Worm (Caenorhabditis elegans): ENCODE results near the gene plx-1.

The plx-1 gene

ce11 chrIV:951569-951968 lies 7.8 kb upstream of the plx-1 start:
- TF ChIP-seq ZK546.5 (tag; optimal IDR thresholded peaks at IDR 0.05) (no peak), ama-1 (optimal IDR thresholded peaks at IDR 0.05) (no peak), nhr-237 (tag; optimal IDR thresholded peaks at IDR 0.05) (no peak), ceh-9 (tag; optimal IDR thresholded peaks at IDR 0.05) (no peak), mdl-1 (tag; optimal IDR thresholded peaks at IDR 0.05) (no peak), mml-1 (tag; optimal IDR thresholded peaks at IDR 0.05) (no peak), eor-1 (tag; optimal IDR thresholded peaks at IDR 0.05) (no peak), elt-3 (tag; optimal IDR thresholded peaks at IDR 0.05) (no peak), unc-62 (GFP tag; optimal IDR thresholded peaks at IDR 0.05) (no peak), R02D3.7 (tag; optimal IDR thresholded peaks at IDR 0.05) (no peak), daf-12 (tag; optimal IDR thresholded peaks at IDR 0.05) (no peak), nhr-11 (tag; optimal IDR thresholded peaks at IDR 0.05) (no peak), nhr-67 (tag; optimal IDR thresholded peaks at IDR 0.05) (no peak), hmg-11 (tag; optimal IDR thresholded peaks at IDR 0.05) (no peak), lin-39 (tag; optimal IDR thresholded peaks at IDR 0.05) (no peak), pqm-1 (tag; optimal IDR thresholded peaks at IDR 0.05) (no peak), fos-1 (tag; optimal IDR thresholded peaks at IDR 0.05) (no peak)

- no peak for TF ChIP-seq nhr-28 (tag; optimal IDR thresholded peaks at IDR 0.05)
- no peak for TF ChIP-seq ceh-82 (tag; optimal IDR thresholded peaks at IDR 0.05)
- no peak for TF ChIP-seq R02D3.7 (tag; optimal IDR thresholded peaks at IDR 0.05)
- TF ChIP-seq fos-1 (tag; optimal IDR thresholded peaks at IDR 0.05), result no peak
- TF ChIP-seq mdl-1 (tag; optimal IDR thresholded peaks at IDR 0.05), result no peak
- TF ChIP-seq lin-15B (tag; optimal IDR thresholded peaks at IDR 0.05), result no peak
- no peak for TF ChIP-seq nhr-12 (tag; optimal IDR thresholded peaks at IDR 0.05)
- TF ChIP-seq hmg-11 (tag; optimal IDR thresholded peaks at IDR 0.05), result no peak
- TF ChIP-seq zag-1 (tag; optimal IDR thresholded peaks at IDR 0.05), result no peak
- no peak for TF ChIP-seq nhr-237 (tag; optimal IDR thresholded peaks at IDR 0.05)
- no peak for TF ChIP-seq ztf-11 (tag; optimal IDR thresholded peaks at IDR 0.05)
- no peak for TF ChIP-seq tbx-2 (tag; optimal IDR thresholded peaks at IDR 0.05)
- no peak for TF ChIP-seq jun-1 (tag; optimal IDR thresholded peaks at IDR 0.05)
- TF ChIP-seq ZK546.5 (tag; optimal IDR thresholded peaks at IDR 0.05), result no peak
- TF ChIP-seq egl-5 (tag; optimal IDR thresholded peaks at IDR 0.05), result no peak
Observed at ce11 chrIV:953136-953535, 6.2 kb upstream of the plx-1 start.

ce11 chrIV:957820-958219 lies 1.5 kb upstream of the plx-1 start:
- TF ChIP-seq nhr-11 (tag; optimal IDR thresholded peaks at IDR 0.05), result no peak
- no peak for TF ChIP-seq nhr-67 (tag; optimal IDR thresholded peaks at IDR 0.05)
- TF ChIP-seq aly-2 (tag; optimal IDR thresholded peaks at IDR 0.05), result no peak
- no peak for TF ChIP-seq zag-1 (tag; optimal IDR thresholded peaks at IDR 0.05)
- peak; percentile 63 for TF ChIP-seq elt-2 (tag; optimal IDR thresholded peaks at IDR 0.05)
- no peak for TF ChIP-seq elt-3 (tag; optimal IDR thresholded peaks at IDR 0.05)
- no peak for TF ChIP-seq eor-1 (tag; optimal IDR thresholded peaks at IDR 0.05)
- TF ChIP-seq fos-1 (tag; optimal IDR thresholded peaks at IDR 0.05), result no peak
- no peak for TF ChIP-seq ztf-4 (tag; optimal IDR thresholded peaks at IDR 0.05)
- no peak for TF ChIP-seq skn-1 (tag; optimal IDR thresholded peaks at IDR 0.05)
- TF ChIP-seq ama-1 (optimal IDR thresholded peaks at IDR 0.05), result no peak
- TF ChIP-seq hmg-11 (tag; optimal IDR thresholded peaks at IDR 0.05), result peak; percentile 54
- TF ChIP-seq pqm-1 (tag; optimal IDR thresholded peaks at IDR 0.05), result peak; percentile 60
- peak; percentile 19 for TF ChIP-seq mdl-1 (tag; optimal IDR thresholded peaks at IDR 0.05)
- no peak for TF ChIP-seq mml-1 (tag; optimal IDR thresholded peaks at IDR 0.05)
- no peak for TF ChIP-seq fkh-10 (GFP tag; optimal IDR thresholded peaks at IDR 0.05)
- TF ChIP-seq R02D3.7 (tag; optimal IDR thresholded peaks at IDR 0.05), result peak; percentile 29
- peak; percentile 68 for TF ChIP-seq nhr-23 (tag; optimal IDR thresholded peaks at IDR 0.05)
- TF ChIP-seq elt-1 (tag; optimal IDR thresholded peaks at IDR 0.05), result no peak
- TF ChIP-seq lsy-12 (tag; optimal IDR thresholded peaks at IDR 0.05), result no peak
- TF ChIP-seq nfya-1 (tag; optimal IDR thresholded peaks at IDR 0.05; ENCODE audit: insufficient read depth), result peak; percentile 83
- no peak for TF ChIP-seq nhr-28 (tag; optimal IDR thresholded peaks at IDR 0.05)
- TF ChIP-seq unc-39 (tag; optimal IDR thresholded peaks at IDR 0.05), result no peak
- peak; percentile 95 for TF ChIP-seq nhr-25 (tag; optimal IDR thresholded peaks at IDR 0.05)
- no peak for TF ChIP-seq ceh-9 (tag; optimal IDR thresholded peaks at IDR 0.05)
- TF ChIP-seq ceh-82 (tag; optimal IDR thresholded peaks at IDR 0.05), result no peak
- TF ChIP-seq lin-39 (tag; optimal IDR thresholded peaks at IDR 0.05), result no peak
- no peak for TF ChIP-seq nhr-76 (tag; optimal IDR thresholded peaks at IDR 0.05)
- TF ChIP-seq nhr-77 (tag; optimal IDR thresholded peaks at IDR 0.05), result no peak
- no peak for TF ChIP-seq sea-2 (GFP tag; optimal IDR thresholded peaks at IDR 0.05)
- peak; percentile 44 for TF ChIP-seq lin-15B (tag; optimal IDR thresholded peaks at IDR 0.05)
- no peak for TF ChIP-seq unc-62 (GFP tag; optimal IDR thresholded peaks at IDR 0.05)
- TF ChIP-seq jun-1 (tag; optimal IDR thresholded peaks at IDR 0.05), result peak; percentile 59
- no peak for TF ChIP-seq daf-12 (tag; optimal IDR thresholded peaks at IDR 0.05)
- TF ChIP-seq ceh-16 (tag; optimal IDR thresholded peaks at IDR 0.05), result no peak
- TF ChIP-seq nhr-43 (tag; optimal IDR thresholded peaks at IDR 0.05; ENCODE audit: poor library complexity, severe bottlenecking), result no peak
- TF ChIP-seq egl-27 (tag; optimal IDR thresholded peaks at IDR 0.05), result no peak
- TF ChIP-seq tbx-2 (tag; optimal IDR thresholded peaks at IDR 0.05), result no peak
- TF ChIP-seq egl-5 (tag; optimal IDR thresholded peaks at IDR 0.05), result no peak
- peak; percentile 58 for TF ChIP-seq ceh-28 (tag; optimal IDR thresholded peaks at IDR 0.05)
- TF ChIP-seq pha-4 (tag; optimal IDR thresholded peaks at IDR 0.05), result peak; percentile 70
- TF ChIP-seq ZK546.5 (tag; optimal IDR thresholded peaks at IDR 0.05), result no peak
- TF ChIP-seq nhr-237 (tag; optimal IDR thresholded peaks at IDR 0.05), result no peak
- peak; percentile 7 for TF ChIP-seq snpc-4 (tag; optimal IDR thresholded peaks at IDR 0.05)

All from whole organism, L3 larva.